Worm (Caenorhabditis elegans) whole organism, L4 larva: ENCODE results near the gene fbxc-39.

Experiments used
- F44E2.7 ChIP-seq: fragments of 200-800 bp; sonication (Bioruptor generic); IDR thresholded peaks from 2 replicates; pipeline ENCODE4 v2.1.2; 2022; ENCODE audit warnings: missing genetic modification characterization, missing compliant biosample characterization
- Y5F2A.4 ChIP-seq: fragments of 200-800 bp; sonication (Bioruptor generic); optimal IDR thresholded peaks from 2 replicates; lab custom pipeline; 2018; ENCODE audit warnings: mild to moderate bottlenecking, missing genetic modification characterization, missing compliant biosample characterization
- aha-1 ChIP-seq: fragments of 150-350 bp; peaks from one replicate; lab custom pipeline; 2014; ENCODE audit warnings: missing biosample characterization, missing genetic modification characterization
- arid-1 ChIP-seq: fragments of 200-800 bp; sonication (Bioruptor generic); conservative IDR thresholded peaks from 2 replicates; pipeline ENCODE4 v1.3.6; 2022; ENCODE audit warnings: missing genetic modification reagents, missing genetic modification characterization, missing compliant biosample characterization
- attf-4 ChIP-seq: sonication (generic microtip); optimal IDR thresholded peaks from 3 replicates; lab custom pipeline; 2017; ENCODE audit warnings: missing biosample characterization, missing genetic modification characterization
- ceh-32 ChIP-seq: sonication (generic microtip); optimal IDR thresholded peaks from 2 replicates; lab custom pipeline; 2016; ENCODE audit warnings: mild to moderate bottlenecking, missing genetic modification characterization, missing compliant biosample characterization; ENCODE audit not compliant: poor library complexity
- ceh-44 ChIP-seq: fragments of 200-800 bp; sonication (Bioruptor generic); IDR thresholded peaks from 2 replicates; pipeline ENCODE4 v1.3.6; 2022; ENCODE audit warnings: missing genetic modification reagents, missing genetic modification characterization, missing compliant biosample characterization
- ctbp-1 ChIP-seq: fragments of 200-800 bp; sonication (Bioruptor generic); IDR thresholded peaks from 2 replicates; pipeline ENCODE4 v1.3.6; 2022; ENCODE audit warnings: missing genetic modification reagents, missing genetic modification characterization, missing compliant biosample characterization
- daf-8 ChIP-seq: fragments of 200-800 bp; sonication (Bioruptor generic); IDR thresholded peaks from 2 replicates; pipeline ENCODE4 v1.3.6; 2022; ENCODE audit warnings: missing genetic modification characterization, missing compliant biosample characterization
- dmd-6 ChIP-seq: fragments of 200-800 bp; sonication (Bioruptor generic); IDR thresholded peaks from 2 replicates; pipeline ENCODE4 v1.3.6; 2022; ENCODE audit warnings: missing genetic modification reagents, missing genetic modification characterization, missing compliant biosample characterization
- dmd-8 ChIP-seq: fragments of 200-800 bp; sonication (Bioruptor generic); IDR thresholded peaks from 2 replicates; pipeline ENCODE4 v1.3.6; 2022; ENCODE audit warnings: missing genetic modification characterization, missing compliant biosample characterization
- duxl-1 ChIP-seq: sonication (generic microtip); optimal IDR thresholded peaks from 2 replicates; lab custom pipeline; 2016; ENCODE audit warnings: mild to moderate bottlenecking, missing genetic modification characterization, moderate library complexity, missing compliant biosample characterization; ENCODE audit not compliant: poor library complexity
- jun-1 ChIP-seq: fragments of 150-350 bp; optimal IDR thresholded peaks from 2 replicates; lab custom pipeline; 2014; ENCODE audit warnings: missing biosample characterization, missing genetic modification reagents, missing genetic modification characterization
- lin-15B ChIP-seq: fragments of 150-350 bp; sonication (generic microtip); optimal IDR thresholded peaks from 3 replicates; lab custom pipeline; 2014; ENCODE audit warnings: missing biosample characterization, missing genetic modification characterization
- lir-3 ChIP-seq: sonication (generic microtip); optimal IDR thresholded peaks from 2 replicates; lab custom pipeline; 2016; ENCODE audit warnings: mild to moderate bottlenecking, missing genetic modification characterization, missing compliant biosample characterization
- mdl-1 ChIP-seq, 2 experiments: fragments of 150-350 bp in 1 of 2; sonication (generic microtip) in 1 of 2; optimal IDR thresholded peaks; 2 replicates each; lab custom pipeline; 2014 to 2017; ENCODE audit warnings: missing biosample characterization in 2 of 2, missing genetic modification characterization in 2 of 2
- mep-1 ChIP-seq: fragments of 150-350 bp; sonication (generic microtip); optimal IDR thresholded peaks from 3 replicates; lab custom pipeline; 2014; ENCODE audit warnings: missing biosample characterization, missing genetic modification characterization
- nhr-111 ChIP-seq: fragments of 200-800 bp; sonication (Bioruptor generic); optimal IDR thresholded peaks from 2 replicates; lab custom pipeline; 2018; ENCODE audit warnings: mild to moderate bottlenecking, missing genetic modification characterization, missing compliant biosample characterization
- nhr-28 ChIP-seq: fragments of 150-350 bp; optimal IDR thresholded peaks from 2 replicates; lab custom pipeline; 2014; ENCODE audit warnings: missing biosample characterization, missing genetic modification characterization
- nhr-6 ChIP-seq: fragments of 150-350 bp; optimal IDR thresholded peaks from 2 replicates; lab custom pipeline; 2014; ENCODE audit warnings: missing biosample characterization, missing genetic modification characterization
- pha-4 ChIP-seq, 2 experiments: fragments of 150-350 bp in 1 of 2; fragments of 200-800 bp in 1 of 2; sonication (Bioruptor generic) in 1 of 2; IDR thresholded peaks in 1 of 2; optimal IDR thresholded peaks in 1 of 2; 2 replicates each; pipeline versions ENCODE4 v1.3.6 to Lab custom; 2014 to 2022; ENCODE audit warnings: missing genetic modification characterization in 2 of 2, missing genetic modification reagents in 2 of 2, missing biosample characterization in 1 of 2, missing compliant biosample characterization in 1 of 2
- saeg-2 ChIP-seq: fragments of 200-800 bp; sonication (Bioruptor generic); IDR thresholded peaks from 2 replicates; pipeline ENCODE4 v1.3.6; 2022; ENCODE audit warnings: missing genetic modification reagents, missing genetic modification characterization, missing compliant biosample characterization
- skn-1 ChIP-seq: fragments of 150-350 bp; optimal IDR thresholded peaks from 2 replicates; lab custom pipeline; 2014; ENCODE audit warnings: missing biosample characterization, missing genetic modification characterization
- tag-97 ChIP-seq: fragments of 200-800 bp; sonication (Bioruptor generic); IDR thresholded peaks from 2 replicates; pipeline ENCODE4 v1.3.6; 2022; ENCODE audit warnings: missing genetic modification characterization, missing compliant biosample characterization
- unc-39 ChIP-seq: sonication (generic microtip); optimal IDR thresholded peaks from 2 replicates; lab custom pipeline; 2017; ENCODE audit warnings: missing biosample characterization, missing genetic modification characterization
- unc-62 ChIP-seq, 3 experiments: fragments of 150-350 bp in 1 of 3; sonication (generic microtip); optimal IDR thresholded peaks in 2 of 3; peaks in 1 of 3; 1 replicate in 1 of 3; 2 replicates in 2 of 3; lab custom pipeline; 2014 to 2017; ENCODE audit warnings: missing biosample characterization in 3 of 3, missing genetic modification characterization in 3 of 3, missing genetic modification reagents in 3 of 3, missing genotype in 1 of 3
- vab-7 ChIP-seq: fragments of 200-800 bp; sonication (Bioruptor generic); IDR thresholded peaks from 2 replicates; pipeline ENCODE4 v1.3.6; 2022; ENCODE audit warnings: missing genetic modification reagents, missing genetic modification characterization, missing compliant biosample characterization
- zag-1 ChIP-seq: fragments of 150-350 bp; optimal IDR thresholded peaks from 2 replicates; lab custom pipeline; 2014; ENCODE audit warnings: missing biosample characterization, missing genetic modification characterization
- zfp-2 ChIP-seq: sonication (generic microtip); optimal IDR thresholded peaks from 2 replicates; lab custom pipeline; 2016; ENCODE audit warnings: mild to moderate bottlenecking, missing genetic modification characterization, missing compliant biosample characterization
- zfp-3 ChIP-seq: fragments of 200-800 bp; sonication (Bioruptor generic); conservative IDR thresholded peaks from 2 replicates; pipeline ENCODE4 v1.3.6; 2022; ENCODE audit warnings: missing genetic modification reagents, missing genetic modification characterization, missing compliant biosample characterization

fbxc-39 gene

ce11 chrII:948091-948490 lies 40.4 kb upstream of the fbxc-39 start, which contains the start of gene fbxc-32:
TSS of gene fbxc-32 (minus strand) at chrII:948191.
- no peak for TF ChIP-seq aha-1 (tag; lab: Kevin White, UChicago)
- no peak for TF ChIP-seq zfp-2 (tag; lab: Kevin White, UChicago)

ce11 chrII:950374-950773 lies 38.2 kb upstream of the fbxc-39 start:
- no peak for TF ChIP-seq arid-1 (GFP tag; lab: Robert Waterston, UW)
- TF ChIP-seq skn-1 (tag; lab: Kevin White, UChicago): no peak
- TF ChIP-seq daf-8 (GFP tag; lab: Robert Waterston, UW): no peak
- no peak for TF ChIP-seq F44E2.7
- TF ChIP-seq dmd-8: no peak
- TF ChIP-seq aha-1 (tag; lab: Kevin White, UChicago): no peak
- no peak for TF ChIP-seq duxl-1 (tag; lab: Kevin White, UChicago)
- no peak for TF ChIP-seq ctbp-1 (GFP tag; lab: Robert Waterston, UW)
- no peak for TF ChIP-seq ceh-32 (tag; lab: Kevin White, UChicago)
- TF ChIP-seq mep-1: no peak
- no peak for TF ChIP-seq lin-15B
- no peak for TF ChIP-seq tag-97 (GFP tag; lab: Robert Waterston, UW)
- no peak for TF ChIP-seq lir-3 (tag; lab: Kevin White, UChicago)
- TF ChIP-seq unc-39 (tag; lab: Kevin White, UChicago): no peak
- TF ChIP-seq attf-4: no peak
- no peak for TF ChIP-seq mdl-1 (tag; optimal IDR thresholded peaks at IDR 0.05; lab: Kevin White, UChicago)
- TF ChIP-seq saeg-2 (GFP tag; lab: Robert Waterston, UW): no peak
- no peak for TF ChIP-seq zag-1 (tag; lab: Kevin White, UChicago)

ce11 chrII:953052-953451 lies 35.5 kb upstream of the fbxc-39 start:
- no peak for TF ChIP-seq dmd-8
- no peak for TF ChIP-seq nhr-6 (tag; lab: Kevin White, UChicago)
- no peak for TF ChIP-seq nhr-28
- no peak for TF ChIP-seq zfp-3 (GFP tag; lab: Robert Waterston, UW)
- TF ChIP-seq ceh-44 (GFP tag; lab: Robert Waterston, UW): no peak
- no peak for TF ChIP-seq dmd-6 (GFP tag; lab: Robert Waterston, UW)
- TF ChIP-seq vab-7 (GFP tag; lab: Robert Waterston, UW): no peak
- no peak for TF ChIP-seq nhr-111 (GFP tag; lab: Kevin White, UChicago)

ce11 chrII:954626-955025 lies 33.9 kb upstream of the fbxc-39 start, which contains the start of gene fbxc-7:
TSS of gene fbxc-7 (plus strand) at chrII:954926.
- TF ChIP-seq nhr-28: peak; percentile 29

- TF ChIP-seq aha-1 (tag; lab: Kevin White, UChicago) (peak; percentile 74), pha-4 (GFP tag; IDR thresholded peaks at IDR 0.05; lab: Robert Waterston, UW) (no peak), pha-4 (tag; optimal IDR thresholded peaks at IDR 0.05; lab: Kevin White, UChicago) (no peak)
Measured at ce11 chrII:958618-959017, 29.9 kb upstream of the fbxc-39 start, which contains the start of gene sdz-4. TSS of gene sdz-4 (plus strand) at chrII:958918.

ce11 chrII:960218-960617 lies 28.3 kb upstream of the fbxc-39 start, which contains the start of the genes C32B5.18 and C32B5.7:
TSS of gene C32B5.18 (plus strand) at chrII:960518.
TSS of gene C32B5.7 (plus strand) at chrII:960528.
- TF ChIP-seq aha-1 (tag; lab: Kevin White, UChicago) (peak; percentile 76), Y5F2A.4 (no peak), lin-15B (no peak), jun-1 (tag; lab: Kevin White, UChicago) (no peak)

- no peak for TF ChIP-seq saeg-2 (GFP tag; lab: Robert Waterston, UW)
- TF ChIP-seq tag-97 (GFP tag; lab: Robert Waterston, UW): no peak
- peak in 1 of 2 experiments; percentile 16 for TF ChIP-seq unc-62 (GFP tag; optimal IDR thresholded peaks at IDR 0.05 in 1 of 2; lab: Kevin White, UChicago)
- no peak for TF ChIP-seq unc-62 (tag; optimal IDR thresholded peaks at IDR 0.05; lab: Kevin White, UChicago)
Measured at ce11 chrII:961961-962360, 26.6 kb upstream of the fbxc-39 start, which contains the start of gene C32B5.13. TSS of gene C32B5.13 (minus strand) at chrII:962061.
